Fruit fly (Drosophila melanogaster) whole organism, adult: ENCODE results near the gene CG18666.

Experiments used
- CG12768 ChIP-seq: fragments of 200-800 bp; sonication (Bioruptor generic); optimal IDR thresholded peaks from 2 replicates; lab custom pipeline; 2017; ENCODE audit warnings: missing biosample characterization, missing genetic modification characterization, mild to moderate bottlenecking, moderate library complexity, missing genetic modification reagents
- CG14711 ChIP-seq: fragments of 200-800 bp; sonication (Bioruptor generic); optimal IDR thresholded peaks from 2 replicates; lab custom pipeline; 2018; ENCODE audit warnings: missing biosample characterization, mild to moderate bottlenecking, missing genetic modification characterization, moderate library complexity
- CG7101 ChIP-seq: fragments of 200-800 bp; sonication (Bioruptor generic); optimal IDR thresholded peaks from 2 replicates; lab custom pipeline; 2018; ENCODE audit warnings: missing biosample characterization, mild to moderate bottlenecking, missing genetic modification characterization, moderate library complexity
- Clk ChIP-seq: fragments of 200-800 bp; sonication (Bioruptor generic); optimal IDR thresholded peaks from 2 replicates; lab custom pipeline; 2017; ENCODE audit warnings: missing biosample characterization, missing genetic modification characterization
- Hr96 ChIP-seq: fragments of 200-800 bp; sonication (Bioruptor generic); optimal IDR thresholded peaks from 2 replicates; lab custom pipeline; 2016; ENCODE audit warnings: missing biosample characterization, missing genetic modification characterization
- Mnt ChIP-seq: fragments of 200-800 bp; sonication (Bioruptor generic); optimal IDR thresholded peaks from 2 replicates; lab custom pipeline; 2016; ENCODE audit warnings: missing biosample characterization, mild to moderate bottlenecking, missing genetic modification characterization
- cic ChIP-seq: fragments of 200-800 bp; sonication (Bioruptor generic); optimal IDR thresholded peaks from 2 replicates; lab custom pipeline; 2017; ENCODE audit warnings: missing biosample characterization, mild to moderate bottlenecking, missing genetic modification characterization, moderate library complexity
- kay ChIP-seq: fragments of 200-800 bp; sonication (Bioruptor generic); peaks from one replicate; lab custom pipeline; 2016; ENCODE audit warnings: missing biosample characterization, missing genetic modification characterization, borderline replicate concordance
- pad ChIP-seq: fragments of 200-800 bp; sonication (Bioruptor generic); optimal IDR thresholded peaks from 3 replicates; lab custom pipeline; 2017; ENCODE audit warnings: missing biosample characterization, missing genetic modification characterization, mild to moderate bottlenecking, moderate library complexity, missing genetic modification reagents
- tj ChIP-seq: fragments of 200-800 bp; sonication (Bioruptor generic); optimal IDR thresholded peaks from 3 replicates; lab custom pipeline; 2017; ENCODE audit warnings: missing biosample characterization, mild to moderate bottlenecking, missing genetic modification characterization, moderate library complexity
- toe ChIP-seq: fragments of 200-800 bp; sonication (Bioruptor generic); optimal IDR thresholded peaks from 2 replicates; lab custom pipeline; 2016; ENCODE audit warnings: missing biosample characterization, missing genetic modification characterization

dm6 chr2L:11056791-11057332 lies 22.3 kb downstream of the CG18666 start:
- TF ChIP-seq Mnt: no peak
- no peak for TF ChIP-seq Clk (GFP tag; lab: Kevin White, UChicago)
- no peak for TF ChIP-seq pad
- no peak for TF ChIP-seq toe (GFP tag; lab: Kevin White, UChicago)
- TF ChIP-seq CG14711: no peak
- no peak for TF ChIP-seq Hr96 (GFP tag; lab: Kevin White, UChicago)
- no peak for TF ChIP-seq CG12768 (GFP tag; lab: Kevin White, UChicago)
- TF ChIP-seq CG7101: no peak
- TF ChIP-seq kay (GFP tag; lab: Kevin White, UChicago): no peak
- TF ChIP-seq cic (GFP tag; lab: Kevin White, UChicago): no peak
- no peak for TF ChIP-seq tj (GFP tag; lab: Kevin White, UChicago)
